Worm (Caenorhabditis elegans) whole organism, midembryonic: ENCODE data around the gene srg-37.

Source experiments
- med-1 ChIP-seq: sonication (generic microtip); optimal IDR thresholded peaks from 2 replicates; lab custom pipeline; 2017; ENCODE audit warnings: missing genetic modification characterization, mild to moderate bottlenecking, missing compliant biosample characterization, antibody characterized with exemption, missing genetic modification reagents; ENCODE audit not compliant: insufficient read depth
- ref-1 ChIP-seq: fragments of 200-800 bp; sonication (Bioruptor generic); conservative IDR thresholded peaks from 2 replicates; pipeline ENCODE4 v1.3.6; 2022; ENCODE audit warnings: missing genetic modification reagents, missing genetic modification characterization, missing compliant biosample characterization

DNA sequence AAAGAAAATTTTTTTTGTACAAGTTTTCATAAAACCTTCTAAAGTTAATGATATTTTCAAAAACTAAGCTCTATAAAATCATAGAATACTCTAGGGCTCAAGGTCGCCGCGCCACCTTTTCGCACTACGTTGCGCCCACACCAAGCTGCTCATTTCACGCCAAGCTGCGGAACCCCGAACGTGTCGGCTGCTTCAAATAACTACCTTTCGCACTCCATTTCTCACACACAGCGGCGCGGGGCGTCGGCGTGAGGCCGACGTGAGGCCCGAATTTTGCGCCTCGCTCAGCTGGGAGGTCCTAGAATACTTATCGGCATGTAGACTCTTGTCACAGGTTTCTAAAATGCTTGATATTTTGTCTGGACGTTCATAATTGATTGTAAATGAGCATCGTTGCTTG lies 2.8 kb downstream of the srg-37 start:
- no peak for TF ChIP-seq ref-1 (GFP tag; lab: Robert Waterston, UW)
- no peak for TF ChIP-seq med-1 (GFP tag; lab: Kevin White, UChicago)
